Worm (Caenorhabditis elegans) whole organism, L2 larva: ENCODE measurements around the gene T11F9.22.

ENCODE experiments used
- C34F6.9 ChIP-seq: fragments of 150-350 bp; optimal IDR thresholded peaks from 2 replicates; lab custom pipeline; 2014; ENCODE audit warnings: missing biosample characterization, missing genetic modification characterization
- F13H6.1 ChIP-seq: sonication (generic microtip); optimal IDR thresholded peaks from 2 replicates; lab custom pipeline; 2016; ENCODE audit warnings: missing genetic modification characterization, missing compliant biosample characterization
- R02D3.7 ChIP-seq: fragments of 150-350 bp; optimal IDR thresholded peaks from 2 replicates; lab custom pipeline; 2014; ENCODE audit warnings: missing biosample characterization, missing genetic modification characterization
- Y55F3AM.14 ChIP-seq: fragments of 200-800 bp; sonication (Bioruptor generic); optimal IDR thresholded peaks from 2 replicates; lab custom pipeline; 2018; ENCODE audit warnings: mild to moderate bottlenecking, missing genetic modification characterization, missing compliant biosample characterization
- alr-1 ChIP-seq: fragments of 150-350 bp; optimal IDR thresholded peaks from 2 replicates; lab custom pipeline; 2014; ENCODE audit warnings: missing biosample characterization, missing genetic modification characterization
- aly-2 ChIP-seq: fragments of 150-350 bp; optimal IDR thresholded peaks from 2 replicates; lab custom pipeline; 2014; ENCODE audit warnings: missing biosample characterization, missing genetic modification characterization
- blmp-1 ChIP-seq: sonication (generic microtip); optimal IDR thresholded peaks from 2 replicates; lab custom pipeline; 2017; ENCODE audit warnings: missing genetic modification characterization, mild to moderate bottlenecking, missing compliant biosample characterization, antibody characterized with exemption, moderate library complexity; ENCODE audit not compliant: insufficient read depth
- ceh-16 ChIP-seq: fragments of 150-350 bp; optimal IDR thresholded peaks from 2 replicates; lab custom pipeline; 2014; ENCODE audit warnings: missing biosample characterization, missing genetic modification characterization
- ceh-82 ChIP-seq: fragments of 150-350 bp; optimal IDR thresholded peaks from 2 replicates; lab custom pipeline; 2014; ENCODE audit warnings: missing biosample characterization, missing genetic modification characterization
- elt-1 ChIP-seq: fragments of 150-350 bp; optimal IDR thresholded peaks from 2 replicates; lab custom pipeline; 2014; ENCODE audit warnings: missing biosample characterization, missing genetic modification characterization
- elt-3 ChIP-seq: sonication (generic microtip); optimal IDR thresholded peaks from 2 replicates; lab custom pipeline; 2017; ENCODE audit warnings: missing biosample characterization, missing genetic modification characterization
- fos-1 ChIP-seq: fragments of 150-350 bp; optimal IDR thresholded peaks from 2 replicates; lab custom pipeline; 2014; ENCODE audit warnings: missing biosample characterization, missing genetic modification characterization
- gmeb-1 ChIP-seq: fragments of 150-350 bp; optimal IDR thresholded peaks from 2 replicates; lab custom pipeline; 2014; ENCODE audit warnings: missing biosample characterization, missing genetic modification characterization
- lin-39 ChIP-seq: fragments of 150-350 bp; optimal IDR thresholded peaks from 2 replicates; lab custom pipeline; 2014; ENCODE audit warnings: missing biosample characterization, missing genetic modification reagents, missing genetic modification characterization
- lsy-2 ChIP-seq, 2 experiments: fragments of 150-350 bp in 1 of 2; sonication (generic microtip) in 1 of 2; optimal IDR thresholded peaks; 2 replicates each; lab custom pipeline; 2014 to 2017; ENCODE audit warnings: missing biosample characterization in 2 of 2, missing genetic modification characterization in 2 of 2
- mdl-1 ChIP-seq, 2 experiments: fragments of 150-350 bp in 1 of 2; sonication (generic microtip) in 1 of 2; optimal IDR thresholded peaks; 2 replicates each; lab custom pipeline; 2017; ENCODE audit warnings: missing biosample characterization in 2 of 2, missing genetic modification characterization in 2 of 2
- nhr-10 ChIP-seq: sonication (generic microtip); optimal IDR thresholded peaks from 2 replicates; lab custom pipeline; 2017; ENCODE audit warnings: missing biosample characterization, missing genetic modification characterization
- nhr-11 ChIP-seq: fragments of 150-350 bp; optimal IDR thresholded peaks from 2 replicates; lab custom pipeline; 2014; ENCODE audit warnings: missing biosample characterization, missing genetic modification characterization
- nhr-12 ChIP-seq: fragments of 150-350 bp; optimal IDR thresholded peaks from 2 replicates; lab custom pipeline; 2014; ENCODE audit warnings: missing biosample characterization, missing genetic modification characterization
- nhr-237 ChIP-seq: fragments of 150-350 bp; optimal IDR thresholded peaks from 2 replicates; lab custom pipeline; 2014; ENCODE audit warnings: missing biosample characterization, missing genetic modification characterization
- nhr-25 ChIP-seq: fragments of 150-350 bp; sonication (generic microtip); optimal IDR thresholded peaks from 3 replicates; lab custom pipeline; 2014; ENCODE audit warnings: missing biosample characterization, missing genetic modification characterization
- nhr-6 ChIP-seq: fragments of 150-350 bp; optimal IDR thresholded peaks from 2 replicates; lab custom pipeline; 2014; ENCODE audit warnings: missing biosample characterization, missing genetic modification characterization
- sem-4 ChIP-seq: fragments of 150-350 bp; optimal IDR thresholded peaks from 2 replicates; lab custom pipeline; 2014; ENCODE audit warnings: missing biosample characterization, missing genetic modification reagents, missing genetic modification characterization
- skn-1 ChIP-seq: sonication (generic microtip); optimal IDR thresholded peaks from 2 replicates; lab custom pipeline; 2017; ENCODE audit warnings: missing biosample characterization, missing genetic modification characterization
- sma-3 ChIP-seq: sonication (generic microtip); optimal IDR thresholded peaks from 2 replicates; lab custom pipeline; 2016; ENCODE audit warnings: missing genetic modification reagents, missing genetic modification characterization, missing compliant biosample characterization
- sma-9 ChIP-seq, 2 experiments: fragments of 150-350 bp in 1 of 2; sonication (generic microtip) in 1 of 2; optimal IDR thresholded peaks; 2 replicates each; lab custom pipeline; 2014 to 2016; ENCODE audit warnings: missing genetic modification characterization in 2 of 2, mild to moderate bottlenecking in 1 of 2, missing biosample characterization in 1 of 2, missing compliant biosample characterization in 1 of 2, missing genetic modification reagents in 1 of 2, moderate library complexity in 1 of 2
- snpc-4 ChIP-seq: fragments of 150-350 bp; optimal IDR thresholded peaks from 2 replicates; lab custom pipeline; 2014; ENCODE audit warnings: missing biosample characterization, missing genetic modification characterization
- unc-39 ChIP-seq: fragments of 150-350 bp; optimal IDR thresholded peaks from 2 replicates; lab custom pipeline; 2014; ENCODE audit warnings: missing biosample characterization, missing genetic modification characterization
- unc-55 ChIP-seq: fragments of 150-350 bp; sonication (generic microtip); optimal IDR thresholded peaks from 3 replicates; lab custom pipeline; 2014; ENCODE audit warnings: missing biosample characterization, missing genetic modification reagents, missing genetic modification characterization
- unc-62 ChIP-seq: fragments of 150-350 bp; optimal IDR thresholded peaks from 2 replicates; lab custom pipeline; 2014; ENCODE audit warnings: missing biosample characterization, missing genetic modification reagents, missing genetic modification characterization
- ztf-1 ChIP-seq: fragments of 200-800 bp; sonication (Bioruptor generic); conservative IDR thresholded peaks from 2 replicates; pipeline ENCODE4 v1.3.6; 2022; ENCODE audit warnings: missing genetic modification characterization, missing compliant biosample characterization
- ztf-11 ChIP-seq: sonication (generic microtip); optimal IDR thresholded peaks from 2 replicates; lab custom pipeline; 2017; ENCODE audit warnings: missing biosample characterization, missing genetic modification characterization
- ztf-4 ChIP-seq: fragments of 150-350 bp; optimal IDR thresholded peaks from 2 replicates; lab custom pipeline; 2014; ENCODE audit warnings: missing biosample characterization, missing genetic modification characterization

The T11F9.22 gene

ce11 chrV:11479406-11479805, at the start of gene T11F9.22:
T11F9.22 (plus strand) TSS chrV:11479706.
- no peak for TF ChIP-seq lsy-2 (tag; optimal IDR thresholded peaks at IDR 0.05; lab: Kevin White, UChicago)
- TF ChIP-seq nhr-10 (tag; lab: Kevin White, UChicago) = no peak
- no peak for TF ChIP-seq C34F6.9 (tag; lab: Kevin White, UChicago)
- no peak for TF ChIP-seq aly-2 (tag; lab: Kevin White, UChicago)
- TF ChIP-seq mdl-1 (tag; optimal IDR thresholded peaks at IDR 0.05; lab: Kevin White, UChicago) = no peak
- no peak for TF ChIP-seq Y55F3AM.14 (GFP tag; lab: Kevin White, UChicago)
- no peak for TF ChIP-seq nhr-6 (tag; lab: Kevin White, UChicago)
- TF ChIP-seq elt-1 (tag; lab: Kevin White, UChicago) = no peak
- no peak for TF ChIP-seq unc-39
- no peak for TF ChIP-seq sma-9 (GFP tag; optimal IDR thresholded peaks at IDR 0.05; lab: Kevin White, UChicago)
- no peak for TF ChIP-seq sma-9 (tag; optimal IDR thresholded peaks at IDR 0.05; lab: Kevin White, UChicago)
- TF ChIP-seq sma-3 = no peak

DNA sequence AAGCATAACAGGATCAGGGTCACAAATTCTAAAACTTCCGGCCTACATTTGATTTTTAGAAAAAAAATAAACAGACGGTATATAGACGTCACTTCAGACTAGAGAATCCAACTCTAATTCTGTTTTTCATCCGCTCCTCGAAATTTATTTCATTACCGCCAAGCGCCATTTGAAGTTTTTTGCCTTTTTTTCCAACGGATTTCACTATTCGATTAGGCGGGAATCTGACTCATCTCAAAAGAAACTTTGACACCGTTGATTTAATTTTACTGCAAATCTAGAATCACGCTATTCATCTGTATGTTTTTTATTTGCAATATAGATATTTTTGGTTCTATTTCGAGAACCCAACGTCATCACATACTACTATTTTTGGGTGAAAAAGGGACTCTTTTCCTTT, 48.7 kb upstream of the T11F9.22 start:
- TF ChIP-seq sem-4 (tag; lab: Kevin White, UChicago) = no peak
- TF ChIP-seq Y55F3AM.14 (GFP tag; lab: Kevin White, UChicago) = no peak
- TF ChIP-seq unc-62 (GFP tag; lab: Kevin White, UChicago) = no peak
- TF ChIP-seq lin-39 (tag; lab: Kevin White, UChicago) = no peak
- TF ChIP-seq lsy-2 (tag; optimal IDR thresholded peaks at IDR 0.05; lab: Kevin White, UChicago) = no peak
- no peak for TF ChIP-seq alr-1
- TF ChIP-seq aly-2 (tag; lab: Kevin White, UChicago) = no peak
- no peak for TF ChIP-seq R02D3.7 (tag; lab: Kevin White, UChicago)
- TF ChIP-seq nhr-25 (tag; lab: Kevin White, UChicago) = no peak

- TF ChIP-seq ceh-16 (tag; lab: Kevin White, UChicago) (no peak), unc-62 (GFP tag; lab: Kevin White, UChicago) (no peak), skn-1 (tag; lab: Kevin White, UChicago) (no peak)
Observed at ce11 chrV:11435242-11435641, 44.3 kb upstream of the T11F9.22 start.

DNA sequence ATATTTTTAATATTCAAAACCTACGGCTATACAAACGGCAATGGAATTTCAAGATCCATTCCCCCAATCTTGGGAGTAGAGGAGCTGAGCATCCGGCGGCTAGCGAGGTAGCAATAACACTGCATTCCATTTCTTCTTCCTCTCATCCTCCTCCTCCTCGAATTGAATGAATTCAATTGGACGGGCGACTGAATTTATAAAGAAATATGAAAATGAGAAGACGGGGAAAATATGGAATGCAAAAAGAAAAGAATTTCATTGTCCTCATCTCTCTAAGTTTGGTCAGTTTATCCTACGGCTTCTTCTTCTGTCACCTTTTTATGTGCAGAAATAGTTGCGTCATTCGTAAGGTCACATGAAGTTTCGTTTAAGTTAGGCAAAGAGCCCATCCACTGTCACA, 43.1 kb upstream of the T11F9.22 start:
- no peak for TF ChIP-seq unc-55
- TF ChIP-seq gmeb-1 = no peak
- TF ChIP-seq nhr-237 (tag; lab: Kevin White, UChicago) = no peak
- TF ChIP-seq skn-1 (tag; lab: Kevin White, UChicago) = no peak
- TF ChIP-seq ceh-82 (tag; lab: Kevin White, UChicago) = no peak
- no peak for TF ChIP-seq ztf-11 (tag; lab: Kevin White, UChicago)
- TF ChIP-seq fos-1 (tag; lab: Kevin White, UChicago) = no peak
- no peak for TF ChIP-seq ztf-4 (tag; lab: Kevin White, UChicago)
- TF ChIP-seq nhr-12 (tag; lab: Kevin White, UChicago) = no peak
- no peak for TF ChIP-seq snpc-4
- TF ChIP-seq nhr-10 (tag; lab: Kevin White, UChicago) = no peak
- TF ChIP-seq lin-39 (tag; lab: Kevin White, UChicago) = no peak
- no peak for TF ChIP-seq ztf-1 (GFP tag; lab: Robert Waterston, UW)
- TF ChIP-seq nhr-11 (tag; lab: Kevin White, UChicago) = no peak
- TF ChIP-seq R02D3.7 (tag; lab: Kevin White, UChicago) = no peak
- no peak for TF ChIP-seq nhr-25 (tag; lab: Kevin White, UChicago)
- no peak for TF ChIP-seq Y55F3AM.14 (GFP tag; lab: Kevin White, UChicago)
- no peak for TF ChIP-seq sma-3
- no peak for TF ChIP-seq blmp-1 (tag; lab: Kevin White, UChicago)

- TF ChIP-seq elt-3 (tag; lab: Kevin White, UChicago) (no peak), F13H6.1 (no peak), nhr-12 (tag; lab: Kevin White, UChicago) (no peak), ceh-16 (tag; lab: Kevin White, UChicago) (no peak)
- TF ChIP-seq, all 48 proteins: peak for 0
Observed at ce11 chrV:11438464-11438863, 41.0 kb upstream of the T11F9.22 start, which contains the start of gene dmsr-1. dmsr-1 (plus strand) TSS chrV:11438764.
